Worm (Caenorhabditis elegans) whole organism, L3 larva: ENCODE measurements around the gene B0361.14.

ENCODE experiments used
- ceh-28 ChIP-seq: fragments of 150-350 bp; optimal IDR thresholded peaks from 2 replicates; lab custom pipeline; 2014; ENCODE audit warnings: missing biosample characterization, missing genetic modification reagents, missing genetic modification characterization
- mml-1 ChIP-seq: fragments of 150-350 bp; sonication (generic microtip); optimal IDR thresholded peaks from 3 replicates; lab custom pipeline; 2014; ENCODE audit warnings: missing biosample characterization, missing genetic modification characterization
- snpc-4 ChIP-seq: fragments of 150-350 bp; optimal IDR thresholded peaks from 2 replicates; lab custom pipeline; 2014; ENCODE audit warnings: missing biosample characterization, missing genetic modification characterization

- TF ChIP-seq snpc-4 (tag; lab: Kevin White, UChicago) (no peak), mml-1 (tag; lab: Kevin White, UChicago) (no peak), ceh-28 (tag; lab: Kevin White, UChicago) (no peak)
Observed at ce11 chrIII:7253669-7254068, 45.7 kb downstream of the B0361.14 start.
